Fruit fly (Drosophila melanogaster) whole organism, wandering third instar larva: ENCODE measurements around the gene EMC6.

Experiments used
- Abd-B ChIP-seq: fragments of >200 bp; optimal IDR thresholded peaks from 2 replicates; lab custom pipeline; 2017; ENCODE audit warnings: missing biosample characterization, missing genetic modification characterization
- CG32264 ChIP-seq: fragments of 200-800 bp; sonication (Bioruptor generic); optimal IDR thresholded peaks from 2 replicates; lab custom pipeline; 2016; ENCODE audit warnings: missing biosample characterization, missing genetic modification characterization
- CG9705 ChIP-seq: fragments of 200-800 bp; sonication (Bioruptor generic); optimal IDR thresholded peaks from 2 replicates; lab custom pipeline; 2018; ENCODE audit warnings: missing biosample characterization, mild to moderate bottlenecking, missing genetic modification characterization
- CrebA ChIP-seq: fragments of 200-800 bp; sonication (Bioruptor generic); optimal IDR thresholded peaks from 2 replicates; lab custom pipeline; 2016; ENCODE audit warnings: missing biosample characterization, mild to moderate bottlenecking, missing genetic modification characterization, borderline replicate concordance
- Dfd ChIP-seq: fragments of >200 bp; optimal IDR thresholded peaks from 2 replicates; lab custom pipeline; 2017; ENCODE audit warnings: missing biosample characterization, missing genetic modification characterization
- Dif ChIP-seq: fragments of 200-275, 200-300 bp; sonication (Bioruptor generic); optimal IDR thresholded peaks from 2 replicates; lab custom pipeline; 2018; ENCODE audit warnings: missing biosample characterization, missing genetic modification characterization; ENCODE audit not compliant: partially characterized antibody
- GATAd ChIP-seq: sonication (Bioruptor generic); optimal IDR thresholded peaks from 2 replicates; lab custom pipeline; 2016; ENCODE audit warnings: missing biosample characterization, missing genetic modification characterization
- HLH106 ChIP-seq: fragments of 200-800 bp; optimal IDR thresholded peaks from 3 replicates; lab custom pipeline; 2019; ENCODE audit warnings: missing biosample characterization, mild to moderate bottlenecking, missing genetic modification characterization, moderate library complexity
- Hnf4 ChIP-seq: fragments of 200-800 bp; sonication (Bioruptor generic); optimal IDR thresholded peaks from 2 replicates; lab custom pipeline; 2016; ENCODE audit warnings: missing biosample characterization, mild to moderate bottlenecking, missing genetic modification characterization
- Hr78 ChIP-seq: fragments of >200 bp; optimal IDR thresholded peaks from 2 replicates; lab custom pipeline; 2017; ENCODE audit warnings: missing biosample characterization, missing genetic modification characterization
- Hr83 ChIP-seq: fragments of 200-300 bp; sonication (Bioruptor generic); optimal IDR thresholded peaks from 2 replicates; lab custom pipeline; 2016; ENCODE audit warnings: missing biosample characterization, mild to moderate bottlenecking, missing genetic modification characterization, moderate library complexity; ENCODE audit not compliant: poor library complexity, severe bottlenecking
- Jra ChIP-seq: sonication (Bioruptor generic); optimal IDR thresholded peaks from 2 replicates; lab custom pipeline; 2016; ENCODE audit warnings: missing biosample characterization, missing genetic modification characterization
- Myc ChIP-seq: fragments of >200 bp; optimal IDR thresholded peaks from 2 replicates; lab custom pipeline; 2017
- OdsH ChIP-seq: fragments of 200-800 bp; sonication (Bioruptor generic); optimal IDR thresholded peaks from 2 replicates; lab custom pipeline; 2016; ENCODE audit warnings: missing biosample characterization, mild to moderate bottlenecking, missing genetic modification characterization
- Rel ChIP-seq, 2 experiments: fragments of 200-800 bp; sonication (Bioruptor generic) in 1 of 2; optimal IDR thresholded peaks; 2 replicates in 1 of 2; 3 replicates in 1 of 2; lab custom pipeline; 2016 to 2019; ENCODE audit warnings: mild to moderate bottlenecking in 2 of 2, missing biosample characterization in 2 of 2, missing genetic modification characterization in 2 of 2, moderate library complexity in 1 of 2
- Sp1 ChIP-seq: fragments of 200-800 bp; sonication (Bioruptor generic); optimal IDR thresholded peaks from 3 replicates; lab custom pipeline; 2019; ENCODE audit warnings: missing biosample characterization, mild to moderate bottlenecking, missing genetic modification characterization, moderate library complexity
- Vsx2 ChIP-seq: fragments of 200-300, 225-300 bp; sonication (Bioruptor generic); optimal IDR thresholded peaks from 2 replicates; lab custom pipeline; 2018; ENCODE audit warnings: missing biosample characterization, missing genetic modification characterization; ENCODE audit not compliant: partially characterized antibody
- br ChIP-seq: fragments of 200-800 bp; sonication (Bioruptor generic); optimal IDR thresholded peaks from 2 replicates; lab custom pipeline; 2016; ENCODE audit warnings: missing biosample characterization, missing genetic modification characterization
- brk ChIP-seq: fragments of 200-800 bp; sonication (Bioruptor generic); optimal IDR thresholded peaks from 2 replicates; lab custom pipeline; 2016; ENCODE audit warnings: missing biosample characterization, mild to moderate bottlenecking, missing genetic modification characterization
- dl ChIP-seq, 2 experiments: fragments of 175-275, 200-275 bp in 1 of 2; fragments of 200-275 bp in 1 of 2; sonication (Bioruptor generic); optimal IDR thresholded peaks; lab custom pipeline; 2018; ENCODE audit warnings: mild to moderate bottlenecking in 2 of 2, missing biosample characterization in 2 of 2, missing genetic modification characterization in 2 of 2, moderate library complexity in 2 of 2; ENCODE audit not compliant: partially characterized antibody in 2 of 2, insufficient read depth in 1 of 2
- dmrt93B ChIP-seq: fragments of 200-800 bp; sonication (Bioruptor generic); optimal IDR thresholded peaks from 2 replicates; lab custom pipeline; 2018; ENCODE audit warnings: missing biosample characterization, mild to moderate bottlenecking, missing genetic modification characterization
- dsf ChIP-seq: sonication (Bioruptor generic); optimal IDR thresholded peaks from 2 replicates; lab custom pipeline; 2016; ENCODE audit warnings: missing biosample characterization, missing genetic modification characterization, borderline replicate concordance
- ey ChIP-seq: fragments of 200-800 bp; sonication (Bioruptor generic); optimal IDR thresholded peaks from 2 replicates; lab custom pipeline; 2016; ENCODE audit warnings: missing biosample characterization, missing genetic modification characterization
- foxo ChIP-seq, 2 experiments: fragments of 200-800 bp; sonication (Bioruptor generic); optimal IDR thresholded peaks; 2 replicates in 1 of 2; 3 replicates in 1 of 2; lab custom pipeline; 2016 to 2017; ENCODE audit warnings: missing biosample characterization in 2 of 2, missing genetic modification characterization in 2 of 2
- fru ChIP-seq: fragments of 200-800 bp; sonication (Bioruptor generic); optimal IDR thresholded peaks from 3 replicates; lab custom pipeline; 2016; ENCODE audit warnings: missing biosample characterization, mild to moderate bottlenecking, missing genetic modification characterization
- h ChIP-seq: fragments of 200-800 bp; sonication (Bioruptor generic); optimal IDR thresholded peaks from 3 replicates; lab custom pipeline; 2016; ENCODE audit warnings: missing biosample characterization, mild to moderate bottlenecking, missing genetic modification characterization
- jim ChIP-seq: fragments of 175-275, 200-325 bp; sonication (Bioruptor generic); optimal IDR thresholded peaks from 2 replicates; lab custom pipeline; 2016; ENCODE audit warnings: missing biosample characterization, mild to moderate bottlenecking, missing genetic modification characterization
- lola ChIP-seq: fragments of >200 bp; optimal IDR thresholded peaks from 2 replicates; lab custom pipeline; 2017; ENCODE audit warnings: missing biosample characterization, missing genetic modification characterization
- pan ChIP-seq: fragments of >200 bp; optimal IDR thresholded peaks from 2 replicates; lab custom pipeline; 2017
- psq ChIP-seq: fragments of 200-800 bp; sonication (Bioruptor generic); optimal IDR thresholded peaks from 3 replicates; lab custom pipeline; 2017; ENCODE audit warnings: missing biosample characterization, mild to moderate bottlenecking, missing genetic modification characterization, moderate library complexity
- rgr ChIP-seq: fragments of 200-800 bp; sonication (Bioruptor generic); optimal IDR thresholded peaks from 3 replicates; lab custom pipeline; 2016; ENCODE audit warnings: missing biosample characterization, mild to moderate bottlenecking, missing genetic modification characterization
- sage ChIP-seq: fragments of 200-800 bp; sonication (Bioruptor generic); optimal IDR thresholded peaks from 2 replicates; lab custom pipeline; 2016; ENCODE audit warnings: missing biosample characterization, mild to moderate bottlenecking, missing genetic modification characterization
- sv ChIP-seq: fragments of 200-800 bp; sonication (Bioruptor generic); optimal IDR thresholded peaks from 3 replicates; lab custom pipeline; 2016; ENCODE audit warnings: missing biosample characterization, missing genetic modification characterization
- usp ChIP-seq: fragments of >200 bp; optimal IDR thresholded peaks from 2 replicates; lab custom pipeline; 2017; ENCODE audit warnings: missing biosample characterization, missing genetic modification characterization
- woc ChIP-seq: sonication (Bioruptor generic); optimal IDR thresholded peaks from 2 replicates; lab custom pipeline; 2016; ENCODE audit warnings: missing biosample characterization, mild to moderate bottlenecking, missing genetic modification characterization

The EMC6 gene

DNA sequence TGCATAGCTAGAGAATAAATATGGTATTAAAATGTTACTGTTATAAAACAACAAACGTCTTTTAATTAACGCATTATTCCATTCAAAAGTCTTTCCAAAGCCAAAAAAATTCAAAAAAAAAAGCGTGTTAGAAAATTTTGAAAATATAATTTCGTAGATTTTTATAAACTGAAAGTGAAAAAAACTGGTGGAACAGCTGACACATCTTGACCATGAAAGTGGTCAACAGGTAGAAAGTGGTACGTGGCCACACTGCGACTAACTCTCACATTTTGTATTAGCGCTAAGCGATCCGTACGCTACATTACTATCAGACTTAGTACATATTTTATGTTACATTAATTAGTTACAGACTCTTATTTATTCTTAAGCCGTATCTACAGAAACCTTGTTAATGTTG lies 46.1 kb upstream of the EMC6 start, which contains the start of gene CG11836:
Gene CG11836 (plus strand): TSS at position 256 of the 400 bp plus-strand sequence.
- no peak for TF ChIP-seq jim (GFP tag; lab: Kevin White, UChicago)
- no peak for TF ChIP-seq GATAd
- no peak for TF ChIP-seq dmrt93B (GFP tag; lab: Kevin White, UChicago)
- no peak for TF ChIP-seq Jra (GFP tag; lab: Kevin White, UChicago)
- TF ChIP-seq br (GFP tag; lab: Kevin White, UChicago) = no peak
- no peak for TF ChIP-seq OdsH
- TF ChIP-seq CG9705 (GFP tag; lab: Kevin White, UChicago) = no peak
- no peak for TF ChIP-seq h
- no peak for TF ChIP-seq pan (lab: Kevin White, UChicago)
- TF ChIP-seq dl (GFP tag; optimal IDR thresholded peaks at IDR 0.05; lab: Kevin White, UChicago; ENCODE audit: insufficient read depth in 1 of 2, partially characterized antibody in 2 of 2) = no peak
- TF ChIP-seq Hr78 (GFP tag; lab: Kevin White, UChicago) = no peak
- TF ChIP-seq lola = no peak
- no peak for TF ChIP-seq ey (GFP tag; lab: Kevin White, UChicago)
- TF ChIP-seq fru (GFP tag; lab: Kevin White, UChicago) = no peak
- no peak for TF ChIP-seq usp (GFP tag; lab: Kevin White, UChicago)
- no peak for TF ChIP-seq Dfd (GFP tag; lab: Kevin White, UChicago)
- TF ChIP-seq Vsx2 = no peak
- TF ChIP-seq HLH106 (tag; lab: Kevin White, UChicago) = no peak
- TF ChIP-seq CG32264 (GFP tag; lab: Kevin White, UChicago) = no peak
- no peak for TF ChIP-seq sv (GFP tag; lab: Kevin White, UChicago)

DNA sequence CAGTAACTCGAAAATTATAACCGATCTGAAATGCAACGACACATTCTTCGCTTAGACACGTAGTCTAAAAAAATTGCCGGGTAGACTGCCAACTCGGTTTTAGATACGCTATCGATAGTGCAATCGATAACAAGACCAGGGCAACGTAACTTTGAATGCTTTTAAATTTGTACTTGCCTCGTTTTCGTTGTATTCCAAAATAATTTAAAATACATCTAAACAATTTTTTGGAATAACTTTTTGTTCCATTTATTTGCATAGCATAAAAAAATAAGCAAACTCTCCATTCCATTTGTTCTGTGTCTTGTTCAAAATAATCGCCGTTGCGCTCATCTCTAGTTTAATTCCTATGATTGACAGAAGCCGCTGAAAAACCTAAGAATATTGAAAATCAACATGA lies 44.8 kb upstream of the EMC6 start, which contains the start of the genes Stt3B and CG11839:
Gene Stt3B (minus strand): TSS at position 69 of the 400 bp plus-strand sequence.
Gene CG11839 (plus strand): TSS at position 359 of the 400 bp plus-strand sequence.
- TF ChIP-seq Rel (GFP tag; optimal IDR thresholded peaks at IDR 0.05; lab: Kevin White, UChicago) (no peak), Rel (tag; optimal IDR thresholded peaks at IDR 0.05; lab: Kevin White, UChicago) (peak; percentile 61), sage (GFP tag; lab: Kevin White, UChicago) (peak; percentile 2), Jra (GFP tag; lab: Kevin White, UChicago) (peak; percentile 91), Abd-B (no peak), OdsH (peak; percentile 75), CG9705 (GFP tag; lab: Kevin White, UChicago) (peak; percentile 60), lola (no peak), jim (GFP tag; lab: Kevin White, UChicago) (no peak), GATAd (no peak), Vsx2 (no peak), ey (GFP tag; lab: Kevin White, UChicago) (peak; percentile 78), dmrt93B (GFP tag; lab: Kevin White, UChicago) (no peak), Hr78 (GFP tag; lab: Kevin White, UChicago) (no peak), dsf (GFP tag; lab: Kevin White, UChicago) (peak; percentile 84), HLH106 (tag; lab: Kevin White, UChicago) (peak; percentile 83), CG32264 (GFP tag; lab: Kevin White, UChicago) (peak; percentile 1), h (peak; percentile 85), brk (GFP tag; lab: Kevin White, UChicago) (no peak), psq (GFP tag; lab: Kevin White, UChicago) (peak; percentile 61), br (GFP tag; lab: Kevin White, UChicago) (no peak), sv (GFP tag; lab: Kevin White, UChicago) (peak; percentile 59), Hr83 (peak; percentile 29), foxo (GFP tag; optimal IDR thresholded peaks at IDR 0.05; lab: Kevin White, UChicago) (peak in 1 of 2 experiments; percentile 84), woc (GFP tag; lab: Kevin White, UChicago) (peak; percentile 87), Hnf4 (GFP tag; lab: Kevin White, UChicago) (peak; percentile 89), CrebA (GFP tag; lab: Kevin White, UChicago) (no peak)

DNA sequence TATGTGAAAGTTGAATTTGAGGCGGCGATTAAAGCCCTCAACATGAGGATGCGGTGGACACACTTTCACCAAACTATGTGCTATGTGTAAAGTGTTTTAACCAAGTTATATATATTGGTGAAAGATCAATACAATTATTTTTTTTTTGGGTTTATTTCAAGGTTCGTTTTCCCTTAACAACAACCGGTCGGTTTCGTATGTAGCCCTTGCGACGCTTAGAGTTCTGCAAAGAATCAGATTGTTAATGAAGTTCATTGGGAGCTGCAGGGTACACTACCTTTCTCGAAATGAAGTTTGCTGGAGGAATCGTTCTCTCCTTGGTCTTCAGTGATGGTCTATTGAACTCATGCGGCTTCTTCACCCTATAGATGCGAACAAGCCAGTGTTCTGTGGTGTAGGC lies 42.0 kb upstream of the EMC6 start:
- TF ChIP-seq rgr (GFP tag; lab: Kevin White, UChicago) (no peak), Abd-B (no peak), brk (GFP tag; lab: Kevin White, UChicago) (no peak), fru (GFP tag; lab: Kevin White, UChicago) (no peak), woc (GFP tag; lab: Kevin White, UChicago) (no peak), dmrt93B (GFP tag; lab: Kevin White, UChicago) (no peak), foxo (GFP tag; optimal IDR thresholded peaks at IDR 0.05; lab: Kevin White, UChicago) (no peak), Sp1 (GFP tag; lab: Kevin White, UChicago) (no peak), GATAd (no peak), dl (GFP tag; optimal IDR thresholded peaks at IDR 0.05; lab: Kevin White, UChicago; ENCODE audit: insufficient read depth in 1 of 2, partially characterized antibody in 2 of 2) (no peak), sage (GFP tag; lab: Kevin White, UChicago) (no peak), Myc (lab: Kevin White, UChicago) (no peak), Hr83 (no peak), Hr78 (GFP tag; lab: Kevin White, UChicago) (no peak), Dif (GFP tag; lab: Kevin White, UChicago) (no peak), dsf (GFP tag; lab: Kevin White, UChicago) (no peak), Vsx2 (no peak), jim (GFP tag; lab: Kevin White, UChicago) (no peak), sv (GFP tag; lab: Kevin White, UChicago) (no peak)
- TF ChIP-seq, all 38 proteins: peak for 0
